Worm (Caenorhabditis elegans): ENCODE measurements around the gene lbp-4.
A peak's percentile ranks its signal among the peaks of the same experiment; 100 is the strongest.

lbp-4 gene

DNA sequence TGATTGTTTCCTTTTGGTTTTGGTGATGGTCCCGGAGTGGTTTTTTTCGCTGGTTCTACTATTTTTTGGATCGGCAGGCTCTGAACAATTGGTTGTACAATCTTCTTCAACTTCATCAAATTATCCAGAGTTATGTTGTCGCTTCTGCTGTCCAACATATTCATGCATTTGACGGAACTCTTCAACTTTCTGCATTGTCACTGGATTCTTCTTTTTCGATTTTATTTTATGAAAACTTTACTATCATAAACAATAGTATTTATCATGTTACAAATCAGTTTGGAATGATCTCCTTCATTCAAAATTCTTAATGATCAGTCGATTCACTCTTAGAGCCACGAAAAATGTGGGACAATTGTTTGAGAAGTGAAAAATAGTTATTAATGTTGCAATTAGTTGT is 31.7 kb downstream of the lbp-4 start:
- TF ChIP-seq ztf-3 (GFP tag; optimal IDR thresholded peaks at IDR 0.05) (no peak), lsl-1 (GFP tag; optimal IDR thresholded peaks at IDR 0.05) (no peak), attf-6 (GFP tag; IDR thresholded peaks at IDR 0.05) (peak; percentile 38; the same call in 1 of the 2 replicates), lsy-27 (tag; optimal IDR thresholded peaks at IDR 0.05; ENCODE audit: borderline replicate concordance, insufficient read depth) (no peak), hsf-1 (GFP tag; IDR thresholded peaks at IDR 0.05) (peak; percentile 84), Y67H2A.10 (GFP tag; conservative IDR thresholded peaks at IDR 0.05) (no peak), ceh-27 (GFP tag; optimal IDR thresholded peaks at IDR 0.05) (no peak), fkh-3 (tag; optimal IDR thresholded peaks at IDR 0.05) (no peak), egl-18 (GFP tag; IDR thresholded peaks at IDR 0.05) (no peak), F39B2.1 (GFP tag; IDR thresholded peaks at IDR 0.05) (no peak), hlh-26 (GFP tag; conservative IDR thresholded peaks at IDR 0.05) (no peak), madf-6 (GFP tag; IDR thresholded peaks at IDR 0.05) (peak; percentile 29; the same call in 1 of the 2 replicates), nhr-80 (tag; optimal IDR thresholded peaks at IDR 0.05) (no peak), ekl-4 (GFP tag; IDR thresholded peaks at IDR 0.05) (0 out of 2 replicates have a peak, but pooled peaks have one; percentile 56), F49E8.2 (tag; optimal IDR thresholded peaks at IDR 0.05; ENCODE audit: insufficient read depth) (peak; percentile 73), ztf-25 (GFP tag; IDR thresholded peaks at IDR 0.05) (no peak), ama-1 (optimal IDR thresholded peaks at IDR 0.05) (no peak), ama-1 (GFP tag; optimal IDR thresholded peaks at IDR 0.05) (no peak)

DNA sequence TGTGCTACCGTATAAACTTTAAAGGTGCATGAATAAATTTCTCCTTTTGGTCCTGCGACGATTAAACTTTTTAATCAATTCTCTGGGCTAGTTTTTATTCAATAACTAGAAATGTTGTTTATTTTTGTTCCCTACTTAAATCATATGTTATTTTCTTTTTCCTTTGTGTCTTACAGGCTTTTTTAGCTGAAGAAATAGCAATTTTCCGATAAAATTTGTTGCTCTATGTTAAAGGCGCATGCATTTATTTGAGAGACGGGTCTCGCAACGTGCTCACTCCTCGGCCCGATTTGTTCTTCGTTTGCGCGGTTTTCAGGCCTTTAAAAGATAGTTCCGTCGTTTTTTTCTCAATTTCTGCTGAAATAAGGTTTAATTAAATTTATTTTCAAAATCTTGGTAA is 33.5 kb downstream of the lbp-4 start:
- TF ChIP-seq mel-28 (tag; optimal IDR thresholded peaks at IDR 0.05; ENCODE audit: borderline replicate concordance) = no peak
- TF ChIP-seq cebp-1 (GFP tag; IDR thresholded peaks at IDR 0.05) = no peak
- no peak for TF ChIP-seq cebp-1 (tag; optimal IDR thresholded peaks at IDR 0.05)
- TF ChIP-seq hmg-1.2 (GFP tag; IDR thresholded peaks at IDR 0.05) = peak; percentile 43; the same call in 1 of the 2 replicates
- TF ChIP-seq dox-1 (GFP tag; IDR thresholded peaks at IDR 0.05) = peak; percentile 47
- no peak for TF ChIP-seq C17E4.6 (GFP tag; IDR thresholded peaks at IDR 0.05)
- no peak for TF ChIP-seq nhr-179 (tag; optimal IDR thresholded peaks at IDR 0.05)
- TF ChIP-seq madf-8 (GFP tag; conservative IDR thresholded peaks at IDR 0.05) = peak; percentile 42
- TF ChIP-seq C06A6.2 (GFP tag; conservative IDR thresholded peaks at IDR 0.05) = no peak
- TF ChIP-seq Y67H2A.10 (GFP tag; conservative IDR thresholded peaks at IDR 0.05) = no peak
- TF ChIP-seq nhr-27 (tag; optimal IDR thresholded peaks at IDR 0.05) = no peak
- TF ChIP-seq sptf-2 (GFP tag; optimal IDR thresholded peaks at IDR 0.05) = no peak
- no peak for TF ChIP-seq ztf-25 (GFP tag; IDR thresholded peaks at IDR 0.05)
- TF ChIP-seq lsl-1 (GFP tag; optimal IDR thresholded peaks at IDR 0.05) = peak; percentile 84
- no peak for TF ChIP-seq hlh-26 (GFP tag; conservative IDR thresholded peaks at IDR 0.05)
- TF ChIP-seq athp-1 (tag; optimal IDR thresholded peaks at IDR 0.05) = no peak
- no peak for TF ChIP-seq somi-1 (GFP tag; optimal IDR thresholded peaks at IDR 0.05)
- no peak for TF ChIP-seq snpc-4 (GFP tag; optimal IDR thresholded peaks at IDR 0.05)
- TF ChIP-seq snpc-4 (tag; optimal IDR thresholded peaks at IDR 0.05) = peak in 1 of 4 experiments; percentile 26
- TF ChIP-seq F33H1.4 (GFP tag; IDR thresholded peaks at IDR 0.05) = peak; percentile 87
- peak; percentile 76 for TF ChIP-seq madf-6 (GFP tag; IDR thresholded peaks at IDR 0.05)
- TF ChIP-seq hsf-1 (GFP tag; IDR thresholded peaks at IDR 0.05) = peak; percentile 64
- peak; percentile 45; the same call in 1 of the 2 replicates for TF ChIP-seq D2030.7 (GFP tag; IDR thresholded peaks at IDR 0.05)
- peak; percentile 38; the same call in 1 of the 2 replicates for TF ChIP-seq ceh-91 (GFP tag; IDR thresholded peaks at IDR 0.05)
- no peak for TF ChIP-seq F49E8.2 (tag; optimal IDR thresholded peaks at IDR 0.05; ENCODE audit: insufficient read depth)
- no peak for TF ChIP-seq rpc-1 (optimal IDR thresholded peaks at IDR 0.05)
- no peak for TF ChIP-seq rpc-1 (tag; optimal IDR thresholded peaks at IDR 0.05)
- TF ChIP-seq F23B12.7 (tag; optimal IDR thresholded peaks at IDR 0.05; ENCODE audit: insufficient read depth) = no peak
- no peak for TF ChIP-seq tlf-1 (GFP tag; optimal IDR thresholded peaks at IDR 0.05)
- no peak for TF ChIP-seq lin-26 (GFP tag; IDR thresholded peaks at IDR 0.05)
- TF ChIP-seq xnd-1 (tag; optimal IDR thresholded peaks at IDR 0.05) = peak; percentile 75
- no peak for TF ChIP-seq gei-17 (GFP tag; optimal IDR thresholded peaks at IDR 0.05)
- no peak for TF ChIP-seq lin-40 (tag; optimal IDR thresholded peaks at IDR 0.05)
- peak; percentile 14 for TF ChIP-seq snpc-1.3 (tag; optimal IDR thresholded peaks at IDR 0.05; ENCODE audit: insufficient read depth)
- no peak for TF ChIP-seq attf-6 (GFP tag; IDR thresholded peaks at IDR 0.05)
- TF ChIP-seq ccch-3 (GFP tag; optimal IDR thresholded peaks at IDR 0.05) = no peak
- TF ChIP-seq efl-1 (GFP tag; optimal IDR thresholded peaks at IDR 0.05) = peak; percentile 85

Measured in whole organism, young adult.